Fruit fly (Drosophila melanogaster) whole organism: ENCODE results near the gene IntS10.

Source experiments
- CG8478 ChIP-seq: fragments of >200 bp; optimal IDR thresholded peaks from 2 replicates; lab custom pipeline; 2018; ENCODE audit warnings: inconsistent platforms
- Dll ChIP-seq: fragments of >200 bp; optimal IDR thresholded peaks from 2 replicates; lab custom pipeline; 2017

DNA sequence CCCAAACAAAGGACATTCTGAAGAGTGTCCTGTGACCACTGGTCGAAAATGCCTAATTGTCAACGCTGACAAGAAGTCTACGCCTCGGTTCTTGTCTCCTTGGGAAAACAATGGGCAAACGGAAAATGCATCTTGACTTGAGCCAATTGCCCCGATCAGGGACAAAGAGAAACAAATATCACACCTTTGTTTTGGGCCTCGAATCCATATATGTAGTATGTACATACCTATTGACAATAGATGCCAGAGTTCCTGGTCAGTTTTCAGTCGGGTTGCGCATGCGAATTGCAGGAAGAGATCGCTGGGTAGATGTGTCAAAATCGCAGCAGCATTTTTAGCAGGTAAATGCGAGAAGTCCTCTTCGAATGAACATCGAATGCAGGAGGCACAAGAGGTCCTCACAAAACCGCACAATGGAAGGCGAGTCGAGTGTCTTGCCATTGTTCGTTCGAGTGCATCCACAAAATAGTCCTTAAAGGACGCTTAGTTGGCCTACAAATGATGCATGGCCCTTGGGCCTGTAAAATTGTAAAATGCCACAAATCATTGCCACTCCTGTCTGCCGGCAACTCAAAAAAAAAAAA lies 42.3 kb downstream of the IntS10 start:
- TF ChIP-seq CG8478 (lab: Kevin White, UChicago) (no peak), Dll (no peak)
